Fruit fly (Drosophila melanogaster) whole organism, prepupa: ENCODE results near the gene CG14535.

Source experiments
- CG10631 ChIP-seq: fragments of 200-800 bp; sonication (Bioruptor generic); optimal IDR thresholded peaks from 2 replicates; lab custom pipeline; 2016; ENCODE audit warnings: missing biosample characterization, missing genetic modification characterization
- CG11294 ChIP-seq: fragments of 200-800 bp; sonication (Bioruptor generic); IDR thresholded peaks from 2 replicates; pipeline ENCODE4 v1.3.6; 2022; ENCODE audit warnings: missing biosample characterization, missing genetic modification characterization
- CG11902 ChIP-seq: fragments of 200-800 bp; sonication (Bioruptor generic); optimal IDR thresholded peaks from 3 replicates; lab custom pipeline; 2016; ENCODE audit warnings: missing biosample characterization, missing genetic modification characterization
- CG15336 ChIP-seq: fragments of 200-800 bp; sonication (Bioruptor generic); IDR thresholded peaks from 2 replicates; pipeline ENCODE4 v1.3.6; 2022; ENCODE audit warnings: missing biosample characterization, missing genetic modification characterization
- CG16779 ChIP-seq: fragments of 200-800 bp; sonication (Bioruptor generic); optimal IDR thresholded peaks from 3 replicates; lab custom pipeline; 2017; ENCODE audit warnings: missing biosample characterization, mild to moderate bottlenecking, missing genetic modification characterization
- CG3032 ChIP-seq: fragments of 200-800 bp; optimal IDR thresholded peaks from 2 replicates; lab custom pipeline; 2019; ENCODE audit warnings: missing biosample characterization, mild to moderate bottlenecking, missing genetic modification characterization, moderate library complexity
- CG31627 ChIP-seq: fragments of 200-800 bp; sonication (Bioruptor generic); optimal IDR thresholded peaks from 3 replicates; lab custom pipeline; 2016; ENCODE audit warnings: missing biosample characterization, missing genetic modification characterization
- CG32006 ChIP-seq: fragments of 200-800 bp; sonication (Bioruptor generic); optimal IDR thresholded peaks from 3 replicates; lab custom pipeline; 2017; ENCODE audit warnings: missing biosample characterization, mild to moderate bottlenecking, missing genetic modification characterization
- CG3919 ChIP-seq: fragments of 200-800 bp; sonication (Bioruptor generic); optimal IDR thresholded peaks from 3 replicates; lab custom pipeline; 2016; ENCODE audit warnings: missing biosample characterization, missing genetic modification characterization
- CG6163 ChIP-seq: fragments of 200-800 bp; sonication (Bioruptor generic); IDR thresholded peaks from 3 replicates; pipeline ENCODE4 v1.3.6; 2022; ENCODE audit warnings: missing biosample characterization, missing genetic modification characterization
- CG6276 ChIP-seq: fragments of 200-800 bp; sonication (Bioruptor generic); optimal IDR thresholded peaks from 2 replicates; lab custom pipeline; 2017; ENCODE audit warnings: missing biosample characterization, mild to moderate bottlenecking, missing genetic modification characterization
- CG6792 ChIP-seq: fragments of 200-800 bp; sonication (Bioruptor generic); optimal IDR thresholded peaks from 3 replicates; lab custom pipeline; 2016; ENCODE audit warnings: missing biosample characterization, missing genetic modification characterization
- CG6854 ChIP-seq: fragments of 200-800 bp; sonication (Bioruptor generic); optimal IDR thresholded peaks from 2 replicates; lab custom pipeline; 2017; ENCODE audit warnings: missing biosample characterization, mild to moderate bottlenecking, missing genetic modification characterization
- CG8632 ChIP-seq: fragments of 200-800 bp; sonication (Bioruptor generic); optimal IDR thresholded peaks from 3 replicates; lab custom pipeline; 2016; ENCODE audit warnings: missing biosample characterization, missing genetic modification characterization
- Eip75B ChIP-seq: fragments of 200-800 bp; sonication (Bioruptor generic); optimal IDR thresholded peaks from 3 replicates; lab custom pipeline; 2016; ENCODE audit warnings: missing biosample characterization, missing genetic modification characterization
- Eip93F ChIP-seq: fragments of 200-800 bp; sonication (Bioruptor generic); optimal IDR thresholded peaks from 2 replicates; lab custom pipeline; 2016; ENCODE audit warnings: missing biosample characterization, mild to moderate bottlenecking, missing genetic modification characterization
- Gug ChIP-seq: fragments of 200-800 bp; sonication (Bioruptor generic); IDR thresholded peaks from 2 replicates; pipeline ENCODE4 v1.3.6; 2022; ENCODE audit warnings: missing biosample characterization, missing genetic modification characterization
- Hr38 ChIP-seq: sonication (Bioruptor generic); optimal IDR thresholded peaks from 2 replicates; lab custom pipeline; 2016; ENCODE audit warnings: missing biosample characterization, missing genetic modification characterization
- Hr39 ChIP-seq: fragments of 200-800 bp; sonication (Bioruptor generic); optimal IDR thresholded peaks from 2 replicates; lab custom pipeline; 2016; ENCODE audit warnings: missing biosample characterization, missing genetic modification characterization
- Met ChIP-seq: fragments of 200-800 bp; sonication (Bioruptor generic); optimal IDR thresholded peaks from 3 replicates; lab custom pipeline; 2016; ENCODE audit warnings: missing biosample characterization, missing genetic modification characterization
- Smox ChIP-seq: fragments of 200-800 bp; sonication (Bioruptor generic); optimal IDR thresholded peaks from 3 replicates; lab custom pipeline; 2016; ENCODE audit warnings: missing biosample characterization, missing genetic modification characterization
- Sox14 ChIP-seq: fragments of 200-800 bp; sonication (Bioruptor generic); optimal IDR thresholded peaks from 3 replicates; lab custom pipeline; 2016; ENCODE audit warnings: missing biosample characterization, missing genetic modification characterization
- Sox15 ChIP-seq: fragments of 200-800 bp; sonication (Bioruptor generic); optimal IDR thresholded peaks from 3 replicates; lab custom pipeline; 2016; ENCODE audit warnings: missing biosample characterization, missing genetic modification characterization
- cyc ChIP-seq: fragments of 200-800 bp; sonication (Bioruptor generic); optimal IDR thresholded peaks from 3 replicates; lab custom pipeline; 2016; ENCODE audit warnings: missing biosample characterization, missing genetic modification characterization
- dac ChIP-seq: fragments of 200-800 bp; sonication (Bioruptor generic); optimal IDR thresholded peaks from 2 replicates; lab custom pipeline; 2017; ENCODE audit warnings: missing biosample characterization, mild to moderate bottlenecking, missing genetic modification characterization
- dsx ChIP-seq: fragments of 200-800 bp; optimal IDR thresholded peaks from 3 replicates; lab custom pipeline; 2019; ENCODE audit warnings: missing biosample characterization, mild to moderate bottlenecking, missing genetic modification characterization, moderate library complexity; ENCODE audit not compliant: poor library complexity, severe bottlenecking
- eg ChIP-seq: fragments of 200-800 bp; sonication (Bioruptor generic); IDR thresholded peaks from 3 replicates; pipeline ENCODE4 v1.3.6; 2022; ENCODE audit warnings: missing biosample characterization, missing genetic modification characterization
- esn ChIP-seq: fragments of 200-800 bp; sonication (Bioruptor generic); optimal IDR thresholded peaks from 2 replicates; lab custom pipeline; 2016; ENCODE audit warnings: missing biosample characterization, mild to moderate bottlenecking, missing genetic modification characterization, moderate library complexity
- fd85E ChIP-seq: fragments of 200-800 bp; sonication (Bioruptor generic); optimal IDR thresholded peaks from 3 replicates; lab custom pipeline; 2016; ENCODE audit warnings: missing biosample characterization, missing genetic modification characterization
- fkh ChIP-seq: fragments of 200-800 bp; sonication (Bioruptor generic); optimal IDR thresholded peaks from 3 replicates; lab custom pipeline; 2017; ENCODE audit warnings: missing biosample characterization, mild to moderate bottlenecking, missing genetic modification characterization, moderate library complexity
- net ChIP-seq: fragments of 200-800 bp; sonication (Bioruptor generic); optimal IDR thresholded peaks from 3 replicates; lab custom pipeline; 2016; ENCODE audit warnings: missing biosample characterization, missing genetic modification characterization
- pdm3 ChIP-seq: fragments of 200-800 bp; sonication (Bioruptor generic); optimal IDR thresholded peaks from 3 replicates; lab custom pipeline; 2016; ENCODE audit warnings: missing biosample characterization, missing genetic modification characterization
- salr ChIP-seq, 2 experiments: fragments of 200-800 bp; sonication (Bioruptor generic); optimal IDR thresholded peaks; 3 replicates each; lab custom pipeline; 2016 to 2018; ENCODE audit warnings: missing biosample characterization in 2 of 2, missing genetic modification characterization in 2 of 2, mild to moderate bottlenecking in 1 of 2
- spab ChIP-seq: fragments of 200-800 bp; sonication (Bioruptor generic); optimal IDR thresholded peaks from 2 replicates; lab custom pipeline; 2017; ENCODE audit warnings: missing biosample characterization, mild to moderate bottlenecking, missing genetic modification characterization, missing genetic modification reagents
- ss ChIP-seq, 2 experiments: fragments of 200-800 bp; sonication (Bioruptor generic); optimal IDR thresholded peaks; 2 replicates in 1 of 2; 3 replicates in 1 of 2; lab custom pipeline; 2017 to 2018; ENCODE audit warnings: mild to moderate bottlenecking in 2 of 2, missing biosample characterization in 2 of 2, missing genetic modification characterization in 2 of 2, moderate library complexity in 1 of 2
- vri ChIP-seq: fragments of 200-800 bp; sonication (Bioruptor generic); optimal IDR thresholded peaks from 3 replicates; lab custom pipeline; 2016; ENCODE audit warnings: missing biosample characterization, mild to moderate bottlenecking, missing genetic modification characterization

CG14535 gene

dm6 chr2L:7897245-7897644 is 42.0 kb upstream of the CG14535 start (continued):
- TF ChIP-seq pdm3 (GFP tag; lab: Kevin White, UChicago) (peak; percentile 60), CG3919 (GFP tag; lab: Kevin White, UChicago) (peak; percentile 64), CG6854 (no peak), CG11902 (peak; percentile 27), dac (GFP tag; lab: Kevin White, UChicago) (no peak), esn (GFP tag; lab: Kevin White, UChicago) (peak; percentile 71), eg (GFP tag; lab: Robert Waterston, UW) (no peak), CG3032 (tag; lab: Kevin White, UChicago) (peak; percentile 43), vri (GFP tag; lab: Kevin White, UChicago) (no peak), CG6163 (peak; percentile 69), CG31627 (peak; percentile 53), CG8632 (GFP tag; lab: Kevin White, UChicago) (peak; percentile 43), fkh (GFP tag; lab: Kevin White, UChicago) (no peak), Gug (GFP tag; lab: Robert Waterston, UW) (0 out of 2 replicates have a peak, but pooled peaks have one; percentile 28), net (no peak), CG11294 (GFP tag; lab: Robert Waterston, UW) (no peak), dsx (GFP tag; lab: Kevin White, UChicago) (peak; percentile 56), CG15336 (GFP tag; lab: Robert Waterston, UW) (peak; percentile 59; the same call in 1 of the 2 replicates), CG6276 (GFP tag; lab: Kevin White, UChicago) (no peak)

- TF ChIP-seq dsx (GFP tag; lab: Kevin White, UChicago) (peak; percentile 94), CG6854 (no peak), spab (GFP tag; lab: Kevin White, UChicago) (no peak), CG11902 (no peak), esn (GFP tag; lab: Kevin White, UChicago) (peak; percentile 8), cyc (peak; percentile 10), CG3032 (tag; lab: Kevin White, UChicago) (no peak), CG31627 (peak; percentile 35), Gug (GFP tag; lab: Robert Waterston, UW) (no peak)
Measured at dm6 chr2L:7890654-7891114, 35.4 kb upstream of the CG14535 start, which contains the start of gene Spn28Db. Spn28Db (minus strand) TSS chr2L:7890704.

- TF ChIP-seq Hr38 (GFP tag; lab: Kevin White, UChicago) (no peak), CG31627 (no peak), dac (GFP tag; lab: Kevin White, UChicago) (no peak), Sox15 (no peak), Sox14 (GFP tag; lab: Kevin White, UChicago) (no peak), esn (GFP tag; lab: Kevin White, UChicago) (no peak), Hr39 (GFP tag; lab: Kevin White, UChicago) (no peak), Met (GFP tag; lab: Kevin White, UChicago) (no peak), Eip93F (GFP tag; lab: Kevin White, UChicago) (no peak), CG32006 (GFP tag; lab: Kevin White, UChicago) (no peak), CG10631 (GFP tag; lab: Kevin White, UChicago) (no peak), CG16779 (no peak), Eip75B (GFP tag; lab: Kevin White, UChicago) (no peak), ss (GFP tag; optimal IDR thresholded peaks at IDR 0.05; lab: Kevin White, UChicago) (no peak), fd85E (GFP tag; lab: Kevin White, UChicago) (no peak)
Measured at dm6 chr2L:7889029-7889428, 33.8 kb upstream of the CG14535 start, which contains the start of gene Spn28Da. Spn28Da (minus strand) TSS chr2L:7889129.

dm6 chr2L:7887333-7887732 is 32.1 kb upstream of the CG14535 start, which contains the start of gene CG7102:
CG7102 (minus strand) TSS chr2L:7887513.
- TF ChIP-seq CG6792 (GFP tag; lab: Kevin White, UChicago) (no peak), Smox (GFP tag; lab: Kevin White, UChicago) (no peak), salr (GFP tag; optimal IDR thresholded peaks at IDR 0.05; lab: Kevin White, UChicago) (no peak), CG3032 (tag; lab: Kevin White, UChicago) (no peak)
